Worm (Caenorhabditis elegans) whole organism, dauer: ENCODE data around the gene clec-58.

Experiments used
- unc-62 ChIP-seq: sonication (generic microtip); optimal IDR thresholded peaks from 2 replicates; lab custom pipeline; 2017; ENCODE audit warnings: missing biosample characterization, missing genetic modification reagents, missing genetic modification characterization

The clec-58 gene

DNA sequence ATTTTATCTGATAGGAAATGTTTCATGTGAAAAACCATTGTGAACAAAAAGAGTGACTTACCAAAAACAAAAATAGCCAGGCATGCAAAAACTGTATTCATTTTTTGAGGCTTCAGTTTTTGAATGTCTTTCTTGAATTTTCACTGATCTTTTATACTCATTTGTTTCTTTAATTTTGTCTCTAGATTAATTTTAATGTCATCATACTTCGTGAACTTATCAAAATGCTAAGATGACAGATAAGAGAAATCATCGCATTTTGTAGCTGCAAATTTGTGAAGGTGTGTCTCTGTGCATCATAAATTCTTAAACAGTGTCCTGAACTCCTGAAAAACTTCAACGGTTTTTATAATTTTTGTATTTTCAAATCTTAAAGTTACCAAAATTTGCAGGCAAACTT, at the start of gene clec-58:
TSS of gene clec-58 (minus strand) at position 101 of the 400 bp plus-strand sequence.
- no peak for TF ChIP-seq unc-62 (GFP tag; lab: Kevin White, UChicago)

DNA sequence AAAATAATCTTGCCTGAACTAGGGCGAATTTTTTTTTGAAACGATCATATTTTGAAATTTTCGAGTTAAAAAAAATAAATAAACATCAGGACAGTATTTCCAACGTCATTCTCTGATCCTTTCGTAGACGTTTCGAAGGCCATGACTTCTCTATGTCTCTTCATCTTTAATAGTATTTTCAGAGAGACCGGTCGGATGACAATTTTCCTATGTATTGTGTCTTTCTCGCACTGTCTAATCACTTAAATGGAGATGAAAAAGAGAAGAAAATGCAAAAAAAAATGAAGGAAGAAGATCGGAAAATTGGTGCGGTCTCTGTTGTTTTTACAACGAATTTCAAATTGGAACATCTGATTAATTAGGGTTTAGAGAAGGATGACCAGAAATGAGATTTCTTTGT, 49.2 kb upstream of the clec-58 start:
- no peak for TF ChIP-seq unc-62 (GFP tag; lab: Kevin White, UChicago)

- no peak for TF ChIP-seq unc-62 (GFP tag; lab: Kevin White, UChicago)
These were observed 48.4 kb upstream of the clec-58 start, which contains the start of gene F59B10.6 for ce11 chrII:10524374-10524773. F59B10.6 (minus strand) TSS chrII:10524474.

- TF ChIP-seq unc-62 (GFP tag; lab: Kevin White, UChicago): no peak
These were observed 47.6 kb upstream of the clec-58 start, which contains the start of gene F59B10.5 for ce11 chrII:10523583-10523982. F59B10.5 (minus strand) TSS chrII:10523683.

ce11 chrII:10523031-10523430, 47.1 kb upstream of the clec-58 start:
- no peak for TF ChIP-seq unc-62 (GFP tag; lab: Kevin White, UChicago)

- TF ChIP-seq unc-62 (GFP tag; lab: Kevin White, UChicago): no peak
These were observed 43.9 kb upstream of the clec-58 start for ce11 chrII:10519863-10520262.

- no peak for TF ChIP-seq unc-62 (GFP tag; lab: Kevin White, UChicago)
These were observed 43.1 kb upstream of the clec-58 start, which contains the start of gene F59B10.4 for ce11 chrII:10519017-10519416. F59B10.4 (minus strand) TSS chrII:10519117.

ce11 chrII:10516375-10516774, 40.4 kb upstream of the clec-58 start:
- TF ChIP-seq unc-62 (GFP tag; lab: Kevin White, UChicago): no peak

- no peak for TF ChIP-seq unc-62 (GFP tag; lab: Kevin White, UChicago)
These were observed 39.5 kb upstream of the clec-58 start for ce11 chrII:10515422-10515821.

DNA sequence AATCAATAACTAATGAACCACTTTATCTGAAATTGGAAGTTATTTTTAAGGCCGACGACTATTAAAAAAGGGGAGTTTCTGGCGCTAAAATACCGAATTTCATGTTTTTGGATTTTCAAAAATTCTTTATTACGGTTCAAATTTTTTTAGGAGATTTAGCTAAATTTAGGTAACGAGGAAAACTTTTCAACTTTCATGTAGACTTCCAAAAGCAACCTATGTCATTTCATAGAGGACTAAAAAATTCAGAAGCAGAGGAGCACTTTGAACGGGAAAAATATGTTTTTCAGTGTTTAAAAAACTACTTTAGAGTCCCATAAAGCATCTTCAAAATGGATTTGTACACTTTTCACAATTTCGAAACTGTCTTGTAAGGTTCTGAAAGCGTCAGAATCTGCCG, 37.4 kb upstream of the clec-58 start:
- no peak for TF ChIP-seq unc-62 (GFP tag; lab: Kevin White, UChicago)

DNA sequence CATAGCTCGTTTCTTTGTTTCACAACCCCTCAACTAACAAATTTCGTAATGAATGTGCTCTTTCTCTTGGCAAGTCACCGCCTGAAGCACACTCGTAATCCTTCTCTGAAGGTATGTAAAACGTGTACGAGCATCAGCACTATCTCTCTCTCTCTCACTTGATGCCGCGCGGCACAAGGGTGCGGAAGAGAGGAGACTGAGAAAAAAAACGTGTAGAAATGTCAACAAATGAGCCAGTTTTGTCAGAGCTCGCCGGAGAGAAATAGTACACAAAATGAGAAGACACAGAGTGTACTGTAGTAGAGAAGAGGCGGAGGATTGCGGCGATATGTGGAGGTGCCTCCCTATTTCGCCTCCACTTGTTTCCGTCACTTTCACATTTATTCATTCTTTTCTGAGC, 34.3 kb upstream of the clec-58 start, which contains the start of gene F59B10.3:
TSS of gene F59B10.3 (plus strand) at position 301 of the 400 bp plus-strand sequence.
- no peak for TF ChIP-seq unc-62 (GFP tag; lab: Kevin White, UChicago)

DNA sequence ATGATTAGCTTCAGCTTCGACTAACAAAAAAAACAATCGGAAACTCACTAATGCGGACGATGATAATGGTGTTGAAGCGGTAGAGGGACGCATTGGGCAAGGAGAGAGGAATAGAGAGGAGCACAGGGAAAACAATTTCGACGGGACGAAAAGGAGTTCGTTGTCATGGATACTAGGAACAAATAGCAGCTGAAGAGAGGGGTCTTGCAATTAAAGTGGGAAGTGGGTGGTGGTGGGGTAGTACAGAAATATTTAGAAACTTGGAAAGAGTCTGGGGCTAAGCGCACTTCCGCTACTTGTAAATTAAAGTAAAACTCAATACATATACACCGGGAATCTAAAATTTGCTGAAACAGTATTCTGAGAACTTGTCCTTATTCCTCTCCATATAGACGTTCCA, 33.8 kb upstream of the clec-58 start, which contains the start of gene F59B10.2:
TSS of gene F59B10.2 (minus strand) at position 101 of the 400 bp plus-strand sequence.
- no peak for TF ChIP-seq unc-62 (GFP tag; lab: Kevin White, UChicago)

DNA sequence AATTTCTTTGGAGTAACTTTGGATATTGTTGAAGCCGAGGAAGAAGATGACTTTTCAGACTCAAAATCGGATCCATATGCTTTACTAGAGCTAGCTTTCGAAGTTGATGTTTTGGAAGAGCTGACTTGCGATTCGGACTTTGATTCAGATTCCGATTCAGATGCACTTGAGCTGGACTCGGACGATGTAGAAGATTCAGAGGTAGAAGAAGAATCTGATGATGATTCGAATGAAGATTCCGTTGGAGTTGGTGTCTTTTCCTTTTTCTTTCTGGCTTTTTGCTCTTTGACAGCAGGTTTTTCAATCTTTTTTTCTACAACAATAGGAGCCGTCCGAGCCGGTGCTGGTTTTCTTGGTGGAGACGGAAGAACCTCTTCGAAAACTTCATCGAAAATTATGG, 32.0 kb upstream of the clec-58 start:
- no peak for TF ChIP-seq unc-62 (GFP tag; lab: Kevin White, UChicago)

DNA sequence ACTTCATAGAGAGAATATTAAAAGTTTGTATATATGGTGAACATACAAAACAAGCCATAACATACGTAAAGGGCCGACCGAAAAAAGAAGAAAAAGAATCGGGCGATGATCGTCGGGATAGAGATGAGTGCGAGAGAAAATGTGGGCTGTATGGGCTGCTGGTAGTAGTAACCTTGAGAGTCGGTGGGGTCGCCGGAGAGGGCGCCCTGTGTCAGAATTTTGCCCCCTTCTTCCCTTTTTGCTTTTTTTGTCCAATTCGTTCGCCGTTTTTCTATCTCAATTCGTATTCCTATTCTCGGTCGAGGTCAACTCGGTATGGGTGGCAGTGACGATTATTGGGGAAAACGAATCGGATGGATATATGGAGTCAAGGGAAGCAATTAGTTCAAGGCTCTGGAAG, 30.0 kb upstream of the clec-58 start:
- no peak for TF ChIP-seq unc-62 (GFP tag; lab: Kevin White, UChicago)

DNA sequence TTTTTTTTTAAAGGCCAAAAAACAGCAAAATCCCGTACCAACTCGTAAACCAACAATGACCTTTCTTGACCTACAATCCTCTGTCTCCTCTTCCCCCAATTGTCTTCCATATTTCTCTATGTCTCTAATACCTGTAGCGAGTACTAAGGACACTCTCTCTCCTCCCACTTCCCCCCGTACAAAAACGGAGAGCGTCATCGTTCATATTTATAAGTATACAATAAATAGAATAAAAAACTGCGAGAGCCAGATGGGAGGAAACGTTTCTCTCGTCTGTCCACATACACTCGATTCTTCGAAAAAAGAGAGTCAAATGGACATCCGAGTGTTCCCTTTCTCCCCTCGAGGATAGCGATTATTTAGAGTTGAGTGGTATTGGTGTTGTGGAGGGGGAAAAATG, 28.8 kb upstream of the clec-58 start:
- TF ChIP-seq unc-62 (GFP tag; lab: Kevin White, UChicago): no peak

ce11 chrII:10502491-10503063, 26.6 kb upstream of the clec-58 start, which contains the start of gene myrf-1:
myrf-1 (minus strand) TSS chrII:10502541.
- no peak for TF ChIP-seq unc-62 (GFP tag; lab: Kevin White, UChicago)

DNA sequence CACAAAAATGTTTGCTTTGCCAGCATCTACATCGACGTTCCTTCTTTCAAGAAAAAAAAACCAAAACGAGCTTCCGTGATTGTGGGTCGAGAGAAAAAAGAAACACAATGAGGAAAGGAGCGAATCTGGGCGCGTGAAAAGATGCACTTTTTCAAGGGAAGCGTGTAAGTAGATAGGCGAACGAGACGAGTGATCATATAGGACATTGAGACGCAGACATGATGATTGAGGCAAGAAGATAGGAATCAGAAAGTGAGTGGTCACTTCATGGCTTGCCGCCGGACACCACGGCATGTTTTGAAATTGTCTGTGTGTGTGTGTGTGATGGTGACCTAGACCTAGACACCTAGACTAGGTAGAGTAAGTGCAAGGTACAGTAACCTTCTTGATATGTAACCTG, 25.6 kb upstream of the clec-58 start:
- TF ChIP-seq unc-62 (GFP tag; lab: Kevin White, UChicago): no peak
